Worm (Caenorhabditis elegans) whole organism, L4 larva: ENCODE results near the gene snf-5.

ENCODE experiments used
- F10B5.3 ChIP-seq: sonication (generic microtip); optimal IDR thresholded peaks from 2 replicates; lab custom pipeline; 2016; ENCODE audit warnings: mild to moderate bottlenecking, missing genetic modification characterization, missing compliant biosample characterization
- R02D3.7 ChIP-seq: fragments of 150-350 bp; sonication (generic microtip); optimal IDR thresholded peaks from 3 replicates; lab custom pipeline; 2014; ENCODE audit warnings: missing biosample characterization, missing genetic modification characterization
- T20F7.1 ChIP-seq: fragments of 200-800 bp; sonication (Bioruptor generic); optimal IDR thresholded peaks from 2 replicates; lab custom pipeline; 2018; ENCODE audit warnings: mild to moderate bottlenecking, missing genetic modification characterization, missing compliant biosample characterization
- Y48G9A.11 ChIP-seq: fragments of 200-800 bp; sonication (Bioruptor generic); IDR thresholded peaks from 2 replicates; pipeline ENCODE4 v1.3.6; 2022; ENCODE audit warnings: missing genetic modification reagents, missing genetic modification characterization, missing compliant biosample characterization
- Y5F2A.4 ChIP-seq: fragments of 200-800 bp; sonication (Bioruptor generic); optimal IDR thresholded peaks from 2 replicates; lab custom pipeline; 2018; ENCODE audit warnings: mild to moderate bottlenecking, missing genetic modification characterization, missing compliant biosample characterization
- ZK337.2 ChIP-seq: fragments of 200-800 bp; sonication (Bioruptor generic); IDR thresholded peaks from 2 replicates; pipeline ENCODE4 v1.3.6; 2022; ENCODE audit warnings: missing genetic modification reagents, missing genetic modification characterization, missing compliant biosample characterization
- ZK546.5 ChIP-seq, 2 experiments: sonication (generic microtip); optimal IDR thresholded peaks; 2 replicates each; lab custom pipeline; 2017; ENCODE audit warnings: missing biosample characterization in 2 of 2, missing genetic modification characterization in 2 of 2
- aha-1 ChIP-seq: fragments of 150-350 bp; peaks from one replicate; lab custom pipeline; 2014; ENCODE audit warnings: missing biosample characterization, missing genetic modification characterization
- ama-1 ChIP-seq: fragments of 150-350 bp; optimal IDR thresholded peaks from 2 replicates; lab custom pipeline; 2014; ENCODE audit warnings: inconsistent platforms, mixed read lengths
- ceh-32 ChIP-seq: sonication (generic microtip); optimal IDR thresholded peaks from 2 replicates; lab custom pipeline; 2016; ENCODE audit warnings: mild to moderate bottlenecking, missing genetic modification characterization, missing compliant biosample characterization; ENCODE audit not compliant: poor library complexity
- daf-16 ChIP-seq, 3 experiments: sonication (generic microtip); optimal IDR thresholded peaks; 2 replicates each; lab custom pipeline; 2016 to 2017; ENCODE audit warnings: missing genetic modification characterization in 3 of 3, missing genetic modification reagents in 3 of 3, mild to moderate bottlenecking in 2 of 3, missing compliant biosample characterization in 2 of 3, missing biosample characterization in 1 of 3, moderate library complexity in 1 of 3
- dmd-6 ChIP-seq: fragments of 200-800 bp; sonication (Bioruptor generic); IDR thresholded peaks from 2 replicates; pipeline ENCODE4 v1.3.6; 2022; ENCODE audit warnings: missing genetic modification reagents, missing genetic modification characterization, missing compliant biosample characterization
- dpl-1 ChIP-seq: fragments of 150-350 bp; optimal IDR thresholded peaks from 2 replicates; lab custom pipeline; 2014; ENCODE audit warnings: missing biosample characterization, missing genetic modification reagents, missing genetic modification characterization
- duxl-1 ChIP-seq: sonication (generic microtip); optimal IDR thresholded peaks from 2 replicates; lab custom pipeline; 2016; ENCODE audit warnings: mild to moderate bottlenecking, missing genetic modification characterization, moderate library complexity, missing compliant biosample characterization; ENCODE audit not compliant: poor library complexity
- egl-27 ChIP-seq: sonication (generic microtip); optimal IDR thresholded peaks from 3 replicates; lab custom pipeline; 2017; ENCODE audit warnings: missing biosample characterization, missing genetic modification reagents, missing genetic modification characterization
- hlh-11 ChIP-seq: fragments of 200-800 bp; sonication (Bioruptor generic); optimal IDR thresholded peaks from 2 replicates; lab custom pipeline; 2018; ENCODE audit warnings: mild to moderate bottlenecking, missing genetic modification characterization, missing compliant biosample characterization
- hmg-1.1 ChIP-seq: fragments of 200-800 bp; sonication (Bioruptor generic); IDR thresholded peaks from 2 replicates; pipeline ENCODE4 v1.3.6; 2022; ENCODE audit warnings: missing genetic modification reagents, missing genetic modification characterization, missing compliant biosample characterization
- lim-7 ChIP-seq: fragments of 200-800 bp; sonication (Bioruptor generic); IDR thresholded peaks from 2 replicates; pipeline ENCODE4 v1.3.6; 2022; ENCODE audit warnings: missing genetic modification characterization, missing compliant biosample characterization
- lin-15B ChIP-seq: fragments of 150-350 bp; sonication (generic microtip); optimal IDR thresholded peaks from 3 replicates; lab custom pipeline; 2014; ENCODE audit warnings: missing biosample characterization, missing genetic modification characterization
- lir-3 ChIP-seq: sonication (generic microtip); optimal IDR thresholded peaks from 2 replicates; lab custom pipeline; 2016; ENCODE audit warnings: mild to moderate bottlenecking, missing genetic modification characterization, missing compliant biosample characterization
- madf-9 ChIP-seq: fragments of 200-800 bp; sonication (Bioruptor generic); conservative IDR thresholded peaks from 2 replicates; pipeline ENCODE4 v1.3.6; 2022; ENCODE audit warnings: missing genetic modification reagents, missing genetic modification characterization, missing compliant biosample characterization
- mdl-1 ChIP-seq, 2 experiments: fragments of 150-350 bp in 1 of 2; sonication (generic microtip) in 1 of 2; optimal IDR thresholded peaks; 2 replicates each; lab custom pipeline; 2014 to 2017; ENCODE audit warnings: missing biosample characterization in 2 of 2, missing genetic modification characterization in 2 of 2
- mes-2 ChIP-seq: sonication (generic microtip); optimal IDR thresholded peaks from 2 replicates; lab custom pipeline; 2016; ENCODE audit warnings: missing genotype, mild to moderate bottlenecking, missing genetic modification characterization, missing compliant biosample characterization; ENCODE audit not compliant: poor library complexity, severe bottlenecking
- nhr-6 ChIP-seq: fragments of 150-350 bp; optimal IDR thresholded peaks from 2 replicates; lab custom pipeline; 2014; ENCODE audit warnings: missing biosample characterization, missing genetic modification characterization
- pha-4 ChIP-seq, 2 experiments: fragments of 150-350 bp in 1 of 2; fragments of 200-800 bp in 1 of 2; sonication (Bioruptor generic) in 1 of 2; IDR thresholded peaks in 1 of 2; optimal IDR thresholded peaks in 1 of 2; 2 replicates each; pipeline versions ENCODE4 v1.3.6 to Lab custom; 2014 to 2022; ENCODE audit warnings: missing genetic modification characterization in 2 of 2, missing genetic modification reagents in 2 of 2, missing biosample characterization in 1 of 2, missing compliant biosample characterization in 1 of 2
- php-3 ChIP-seq: fragments of 200-800 bp; sonication (Bioruptor generic); IDR thresholded peaks from 2 replicates; pipeline ENCODE4 v1.3.6; 2022; ENCODE audit warnings: missing genetic modification reagents, missing genetic modification characterization, missing compliant biosample characterization
- skn-1 ChIP-seq: fragments of 150-350 bp; optimal IDR thresholded peaks from 2 replicates; lab custom pipeline; 2014; ENCODE audit warnings: missing biosample characterization, missing genetic modification characterization
- snpc-4 ChIP-seq: fragments of 150-350 bp; optimal IDR thresholded peaks from 2 replicates; lab custom pipeline; 2014; ENCODE audit warnings: missing biosample characterization, missing genetic modification characterization
- spr-3 ChIP-seq: fragments of 200-800 bp; sonication (Bioruptor generic); optimal IDR thresholded peaks from 2 replicates; lab custom pipeline; 2018; ENCODE audit warnings: mild to moderate bottlenecking, missing genetic modification characterization, missing compliant biosample characterization
- tag-97 ChIP-seq: fragments of 200-800 bp; sonication (Bioruptor generic); IDR thresholded peaks from 2 replicates; pipeline ENCODE4 v1.3.6; 2022; ENCODE audit warnings: missing genetic modification characterization, missing compliant biosample characterization
- unc-62 ChIP-seq, 3 experiments: fragments of 150-350 bp in 1 of 3; sonication (generic microtip); optimal IDR thresholded peaks in 2 of 3; peaks in 1 of 3; 1 replicate in 1 of 3; 2 replicates in 2 of 3; lab custom pipeline; 2014 to 2017; ENCODE audit warnings: missing biosample characterization in 3 of 3, missing genetic modification characterization in 3 of 3, missing genetic modification reagents in 3 of 3, missing genotype in 1 of 3
- vab-7 ChIP-seq: fragments of 200-800 bp; sonication (Bioruptor generic); IDR thresholded peaks from 2 replicates; pipeline ENCODE4 v1.3.6; 2022; ENCODE audit warnings: missing genetic modification reagents, missing genetic modification characterization, missing compliant biosample characterization
- zfp-2 ChIP-seq: sonication (generic microtip); optimal IDR thresholded peaks from 2 replicates; lab custom pipeline; 2016; ENCODE audit warnings: mild to moderate bottlenecking, missing genetic modification characterization, missing compliant biosample characterization
- zfp-3 ChIP-seq: fragments of 200-800 bp; sonication (Bioruptor generic); conservative IDR thresholded peaks from 2 replicates; pipeline ENCODE4 v1.3.6; 2022; ENCODE audit warnings: missing genetic modification reagents, missing genetic modification characterization, missing compliant biosample characterization
- zip-2 ChIP-seq: fragments of 150-350 bp; optimal IDR thresholded peaks from 2 replicates; lab custom pipeline; 2014; ENCODE audit warnings: missing biosample characterization, missing genetic modification characterization

Gene snf-5

ce11 chrII:12855900-12856299 is 9.7 kb downstream of the snf-5 start, which contains the start of gene Y46G5A.29:
Gene Y46G5A.29 (plus strand): TSS chrII:12856200.
- TF ChIP-seq vab-7 = no peak
- TF ChIP-seq tag-97 (GFP tag; lab: Robert Waterston, UW) = no peak
- TF ChIP-seq skn-1 (tag; lab: Kevin White, UChicago) = no peak
- TF ChIP-seq mes-2 (tag; lab: Kevin White, UChicago) = no peak
- TF ChIP-seq ZK546.5 (tag; optimal IDR thresholded peaks at IDR 0.05; lab: Kevin White, UChicago) = no peak
- TF ChIP-seq ceh-32 (tag; lab: Kevin White, UChicago) = no peak
- TF ChIP-seq hlh-11 (tag; lab: Kevin White, UChicago) = no peak
- TF ChIP-seq R02D3.7 (tag; lab: Kevin White, UChicago) = no peak
- TF ChIP-seq T20F7.1 (GFP tag; lab: Kevin White, UChicago) = no peak
- TF ChIP-seq dpl-1 (GFP tag; lab: Kevin White, UChicago) = no peak
- no peak for TF ChIP-seq hmg-1.1 (GFP tag; lab: Robert Waterston, UW)
- TF ChIP-seq zfp-2 (tag; lab: Kevin White, UChicago) = no peak
- no peak for TF ChIP-seq Y48G9A.11 (GFP tag; lab: Robert Waterston, UW)
- no peak for TF ChIP-seq spr-3 (GFP tag; lab: Kevin White, UChicago)
- no peak for TF ChIP-seq egl-27 (tag; lab: Kevin White, UChicago)
- TF ChIP-seq daf-16 (GFP tag; optimal IDR thresholded peaks at IDR 0.05; lab: Kevin White, UChicago) = no peak
- TF ChIP-seq daf-16 (tag; optimal IDR thresholded peaks at IDR 0.05; lab: Kevin White, UChicago) = no peak

ce11 chrII:12850129-12850528 is 15.5 kb downstream of the snf-5 start, which contains the start of gene Y46G5A.28:
Gene Y46G5A.28 (plus strand): TSS chrII:12850429.
- TF ChIP-seq lim-7 (GFP tag; lab: Robert Waterston, UW) (no peak), aha-1 (peak; percentile 46)

ce11 chrII:12847736-12848135 is 17.8 kb downstream of the snf-5 start, which contains the start of gene pes-10:
Gene pes-10 (minus strand): TSS chrII:12847836.
- TF ChIP-seq unc-62 (GFP tag; optimal IDR thresholded peaks at IDR 0.05 in 1 of 2; lab: Kevin White, UChicago) (peak in 1 of 2 experiments; percentile 65), unc-62 (tag; optimal IDR thresholded peaks at IDR 0.05; lab: Kevin White, UChicago) (no peak), madf-9 (no peak)
- TF ChIP-seq, all 104 proteins: peak for 1

ce11 chrII:12840057-12840456 is 25.5 kb downstream of the snf-5 start, which contains the start of gene lgc-35:
Gene lgc-35 (minus strand): TSS chrII:12840157.
- TF ChIP-seq duxl-1 (no peak), skn-1 (tag; lab: Kevin White, UChicago) (no peak), F10B5.3 (no peak), lim-7 (GFP tag; lab: Robert Waterston, UW) (no peak), lir-3 (tag; lab: Kevin White, UChicago) (no peak), php-3 (no peak), madf-9 (no peak), ZK337.2 (GFP tag; lab: Robert Waterston, UW) (no peak), zfp-3 (GFP tag; lab: Robert Waterston, UW) (no peak), pha-4 (GFP tag; IDR thresholded peaks at IDR 0.05; lab: Robert Waterston, UW) (no peak), pha-4 (tag; optimal IDR thresholded peaks at IDR 0.05; lab: Kevin White, UChicago) (no peak), vab-7 (no peak), nhr-6 (tag; lab: Kevin White, UChicago) (no peak), Y5F2A.4 (GFP tag; lab: Kevin White, UChicago) (no peak), lin-15B (tag; lab: Kevin White, UChicago) (no peak), dmd-6 (GFP tag; lab: Robert Waterston, UW) (no peak), ama-1 (no peak), zip-2 (tag; lab: Kevin White, UChicago) (no peak), ceh-32 (tag; lab: Kevin White, UChicago) (no peak), mdl-1 (tag; optimal IDR thresholded peaks at IDR 0.05; lab: Kevin White, UChicago) (no peak), snpc-4 (tag; lab: Kevin White, UChicago) (no peak)
